Fruit fly (Drosophila melanogaster) whole organism, prepupa: Measurements from ENCODE around the gene nrm.

Experiments used
- CG3032 ChIP-seq: fragments of 200-800 bp; optimal IDR thresholded peaks from 2 replicates; lab custom pipeline; 2019; ENCODE audit warnings: missing biosample characterization, mild to moderate bottlenecking, missing genetic modification characterization, moderate library complexity
- topi ChIP-seq: fragments of 200-800 bp; sonication (Bioruptor generic); optimal IDR thresholded peaks from 3 replicates; lab custom pipeline; 2016; ENCODE audit warnings: missing biosample characterization, missing genetic modification characterization

DNA sequence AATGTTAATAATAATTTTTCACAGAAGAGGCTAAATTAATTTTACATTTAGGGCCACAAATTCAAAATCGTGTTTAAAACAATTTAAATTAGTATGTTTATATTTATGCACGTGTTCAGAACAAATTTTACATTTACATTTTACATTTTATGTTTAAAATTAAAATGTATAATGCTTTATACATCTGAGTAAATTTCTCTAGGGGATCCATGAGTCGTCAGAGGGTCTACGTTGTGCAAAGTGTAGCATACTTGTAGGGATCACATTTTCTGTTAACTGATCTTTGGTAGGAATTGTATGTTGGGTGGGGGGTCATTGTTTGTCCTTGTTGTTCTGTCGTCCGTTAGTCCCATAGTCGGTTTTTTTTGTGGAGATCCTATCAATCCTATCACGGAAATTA is 16.1 kb upstream of the nrm start:
- TF ChIP-seq CG3032 (tag; lab: Kevin White, UChicago) (no peak), topi (GFP tag; lab: Kevin White, UChicago) (no peak)
